Worm (Caenorhabditis elegans): ENCODE measurements around the gene Y59A8B.19.

ce11 chrV:18001268-18001667 lies 5.8 kb upstream of the Y59A8B.19 start, which contains the start of gene lon-8:
- TF ChIP-seq tbx-9 (tag; optimal IDR thresholded peaks at IDR 0.05; ENCODE audit: borderline replicate concordance) (no peak), attf-6 (GFP tag; IDR thresholded peaks at IDR 0.05) (no peak), pha-4 (tag; optimal IDR thresholded peaks at IDR 0.05) (no peak), athp-1 (tag; optimal IDR thresholded peaks at IDR 0.05) (no peak), Y53F4B.3 (GFP tag; IDR thresholded peaks at IDR 0.05) (no peak)
